Fruit fly (Drosophila melanogaster): ENCODE measurements around the gene CG13248.

DNA sequence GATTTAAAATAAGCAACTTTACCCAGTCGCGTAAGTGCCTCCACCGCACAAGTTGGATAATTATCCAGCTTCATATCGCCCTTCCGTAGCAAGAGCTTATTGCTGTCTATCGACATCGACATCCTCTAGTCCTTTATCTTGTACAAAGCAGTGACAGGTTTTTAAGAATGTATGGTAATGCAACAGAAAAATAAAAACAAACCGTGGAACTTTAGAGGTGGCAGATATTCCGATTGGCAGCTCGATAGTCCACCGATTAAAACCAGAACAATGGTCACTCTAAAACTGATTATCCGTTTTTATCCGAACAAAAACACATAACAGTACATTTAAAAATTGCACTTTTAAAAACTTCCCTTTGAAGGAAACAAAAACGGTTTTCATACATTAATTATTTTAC, 17.1 kb upstream of the CG13248 start, which contains the start of gene CG5274:
- TF ChIP-seq OdsH (GFP tag; optimal IDR thresholded peaks at IDR 0.05) (no peak), GATAd (GFP tag; optimal IDR thresholded peaks at IDR 0.05) (no peak), Dif (GFP tag; optimal IDR thresholded peaks at IDR 0.05; ENCODE audit: partially characterized antibody) (no peak), dl (GFP tag; optimal IDR thresholded peaks at IDR 0.05; ENCODE audit: insufficient read depth in 1 of 2, partially characterized antibody in 2 of 2) (no peak), sage (GFP tag; optimal IDR thresholded peaks at IDR 0.05) (no peak), N (GFP tag; optimal IDR thresholded peaks at IDR 0.05) (no peak), Myc (optimal IDR thresholded peaks at IDR 0.05) (no peak), lola (GFP tag; optimal IDR thresholded peaks at IDR 0.05) (no peak), ey (GFP tag; optimal IDR thresholded peaks at IDR 0.05) (no peak), Rel (GFP tag; optimal IDR thresholded peaks at IDR 0.05) (no peak), Rel (tag; optimal IDR thresholded peaks at IDR 0.05) (no peak), CG32264 (GFP tag; optimal IDR thresholded peaks at IDR 0.05) (no peak), sv (GFP tag; optimal IDR thresholded peaks at IDR 0.05) (no peak), dmrt93B (GFP tag; optimal IDR thresholded peaks at IDR 0.05) (no peak)
